Worm (Caenorhabditis elegans): ENCODE data around the gene srbc-33.

DNA sequence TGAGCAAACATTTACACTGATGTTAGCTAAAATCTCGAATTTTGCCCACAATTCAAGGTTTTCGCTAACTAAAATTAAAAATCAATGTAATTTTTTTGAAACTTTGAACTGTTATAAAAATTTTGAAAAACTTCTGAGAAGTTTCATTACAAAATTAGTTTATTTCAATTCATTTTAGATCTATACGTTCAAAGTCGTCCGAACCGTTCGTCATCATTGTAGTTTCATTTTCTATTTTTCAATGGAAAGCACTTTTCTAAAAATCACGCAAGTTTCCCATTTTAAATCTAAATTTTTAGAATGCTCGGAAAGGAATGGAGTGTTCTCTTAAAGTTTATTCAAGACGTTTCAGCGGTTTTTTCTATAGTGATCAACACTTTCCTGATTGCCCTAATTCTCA lies 25.3 kb upstream of the srbc-33 start, which contains the start of gene str-228:
- TF ChIP-seq pha-4 (tag; optimal IDR thresholded peaks at IDR 0.05) = no peak
- no peak for TF ChIP-seq ceh-19 (GFP tag; optimal IDR thresholded peaks at IDR 0.05)
- no peak for TF ChIP-seq hlh-8 (tag; optimal IDR thresholded peaks at IDR 0.05)
- no peak for TF ChIP-seq dve-1 (tag; optimal IDR thresholded peaks at IDR 0.05)
- TF ChIP-seq che-1 (tag; optimal IDR thresholded peaks at IDR 0.05) = no peak
- TF ChIP-seq elt-2 (tag; optimal IDR thresholded peaks at IDR 0.05) = no peak
- no peak for TF ChIP-seq ceh-9 (tag; optimal IDR thresholded peaks at IDR 0.05)
- TF ChIP-seq ama-1 (optimal IDR thresholded peaks at IDR 0.05) = no peak
- no peak for TF ChIP-seq npax-4 (tag; optimal IDR thresholded peaks at IDR 0.05)
